Fruit fly (Drosophila melanogaster): ENCODE results near the gene CG13992.
A peak's percentile ranks its signal among the peaks of the same experiment; 100 is the strongest.

The CG13992 gene

DNA sequence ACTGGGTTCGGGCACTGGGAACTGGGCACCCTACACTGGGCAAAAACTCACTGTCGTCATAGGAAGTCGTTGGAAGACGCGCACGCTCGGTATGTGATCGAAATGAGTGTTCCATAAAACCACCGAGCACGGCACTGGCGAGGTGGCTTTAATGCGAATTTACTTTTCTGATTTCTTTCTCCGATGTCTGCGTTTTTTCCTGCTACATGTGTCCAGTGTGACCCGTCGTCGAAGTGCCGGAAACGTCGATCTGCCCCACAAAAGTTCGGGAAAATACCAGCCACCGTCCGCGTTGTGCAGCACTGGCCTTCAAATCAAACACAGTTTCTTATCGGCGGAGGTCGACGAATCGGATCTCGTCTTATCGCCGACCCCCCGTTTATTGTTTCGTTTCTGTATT, 31.7 kb upstream of the CG13992 start, which contains the start of gene Kdm5 (continued):
- TF ChIP-seq CG3995 (GFP tag; optimal IDR thresholded peaks at IDR 0.05) (no peak), CG7963 (GFP tag; IDR thresholded peaks at IDR 0.05; ENCODE audit: partially characterized antibody) (no peak), CG10959 (GFP tag; IDR thresholded peaks at IDR 0.05) (no peak), Ptx1 (GFP tag; IDR thresholded peaks at IDR 0.05) (no peak), CG2199 (GFP tag; IDR thresholded peaks at IDR 0.05) (0 out of 3 replicates have a peak, but pooled peaks have one; percentile 49), CG14014 (GFP tag; IDR thresholded peaks at IDR 0.05) (0 out of 2 replicates have a peak, but pooled peaks have one; percentile 7), CG2712 (tag; optimal IDR thresholded peaks at IDR 0.05) (peak; percentile 24), Stat92E (GFP tag; optimal IDR thresholded peaks at IDR 0.05) (peak in 1 of 3 experiments; percentile 4), Myb (GFP tag; optimal IDR thresholded peaks at IDR 0.05) (peak; percentile 88), CG1647 (GFP tag; optimal IDR thresholded peaks at IDR 0.05) (no peak), sqz (GFP tag; optimal IDR thresholded peaks at IDR 0.05) (peak; percentile 3), lilli (GFP tag; optimal IDR thresholded peaks at IDR 0.05) (peak; percentile 13), pfk (GFP tag; optimal IDR thresholded peaks at IDR 0.05) (no peak), gce (GFP tag; IDR thresholded peaks at IDR 0.05) (0 out of 3 replicates have a peak, but pooled peaks have one; percentile 5), Fer1 (GFP tag; optimal IDR thresholded peaks at IDR 0.05) (peak; percentile 48), CG14860 (GFP tag; IDR thresholded peaks at IDR 0.05; ENCODE audit: partially characterized antibody) (no peak), E2f1 (GFP tag; IDR thresholded peaks at IDR 0.05) (0 out of 2 replicates have a peak, but pooled peaks have one; percentile 26), Mad (GFP tag; optimal IDR thresholded peaks at IDR 0.05) (no peak), Mes4 (GFP tag; optimal IDR thresholded peaks at IDR 0.05) (peak; percentile 14), fu2 (GFP tag; optimal IDR thresholded peaks at IDR 0.05) (peak; percentile 35), chif (GFP tag; optimal IDR thresholded peaks at IDR 0.05) (no peak), CG17802 (tag; optimal IDR thresholded peaks at IDR 0.05) (peak; percentile 44), CG7928 (GFP tag; optimal IDR thresholded peaks at IDR 0.05) (no peak), croc (GFP tag; conservative IDR thresholded peaks at IDR 0.05) (no peak; the same call in 2 of the 3 replicates), CG8944 (GFP tag; optimal IDR thresholded peaks at IDR 0.05) (peak; percentile 23), ken (GFP tag; IDR thresholded peaks at IDR 0.05) (peak; percentile 62; the same call in 1 of the 3 replicates), pan (optimal IDR thresholded peaks at IDR 0.05) (no peak), pan (GFP tag; optimal IDR thresholded peaks at IDR 0.05 in 1 of 2, IDR thresholded peaks at IDR 0.05 in 1 of 2) (peak in 1 of 2 experiments; percentile 49), cg (GFP tag; optimal IDR thresholded peaks at IDR 0.05) (peak; percentile 67), so (GFP tag; IDR thresholded peaks at IDR 0.05) (no peak), CG12155 (GFP tag; optimal IDR thresholded peaks at IDR 0.05) (peak; percentile 39), unc-4 (GFP tag; IDR thresholded peaks at IDR 0.05; ENCODE audit: partially characterized antibody) (0 out of 2 replicates have a peak, but pooled peaks have one; percentile 26), caup (GFP tag; optimal IDR thresholded peaks at IDR 0.05; ENCODE audit: severe bottlenecking) (peak; percentile 62), zfh2 (GFP tag; optimal IDR thresholded peaks at IDR 0.05) (peak; percentile 64), BEAF-32 (GFP tag; optimal IDR thresholded peaks at IDR 0.05) (peak; percentile 43), trh (GFP tag; optimal IDR thresholded peaks at IDR 0.05) (no peak), Dfd (GFP tag; optimal IDR thresholded peaks at IDR 0.05) (no peak), cwo (GFP tag; optimal IDR thresholded peaks at IDR 0.05) (no peak), Usf (GFP tag; optimal IDR thresholded peaks at IDR 0.05) (no peak), Ets97D (GFP tag; optimal IDR thresholded peaks at IDR 0.05) (peak; percentile 86), HLH3B (GFP tag; IDR thresholded peaks at IDR 0.05) (0 out of 2 replicates have a peak, but pooled peaks have one; percentile 28), Lhr (GFP tag; optimal IDR thresholded peaks at IDR 0.05) (peak; percentile 60), YL-1 (GFP tag; optimal IDR thresholded peaks at IDR 0.05) (peak; percentile 65), HLHmδ (GFP tag; optimal IDR thresholded peaks at IDR 0.05) (peak; percentile 63), Lim3 (GFP tag; IDR thresholded peaks at IDR 0.05) (no peak), dpn (GFP tag; optimal IDR thresholded peaks at IDR 0.05) (peak in 1 of 2 experiments; percentile 39), CG3847 (GFP tag; IDR thresholded peaks at IDR 0.05) (peak; percentile 55), CG11398 (GFP tag; optimal IDR thresholded peaks at IDR 0.05) (peak; percentile 6), CG10431 (GFP tag; optimal IDR thresholded peaks at IDR 0.05) (peak; percentile 58), CG30431 (GFP tag; optimal IDR thresholded peaks at IDR 0.05) (no peak)
